Fruit fly (Drosophila melanogaster) whole organism, prepupa: ENCODE measurements around the gene Jhbp4.

Source experiments
- Blimp-1 ChIP-seq: fragments of 200-800 bp; sonication (Bioruptor generic); optimal IDR thresholded peaks from 3 replicates; lab custom pipeline; 2017; ENCODE audit warnings: missing biosample characterization, missing genetic modification characterization, mild to moderate bottlenecking, moderate library complexity, missing genetic modification reagents
- CG10631 ChIP-seq: fragments of 200-800 bp; sonication (Bioruptor generic); optimal IDR thresholded peaks from 2 replicates; lab custom pipeline; 2016; ENCODE audit warnings: missing biosample characterization, missing genetic modification characterization
- CG10669 ChIP-seq: fragments of 200-800 bp; sonication (Bioruptor generic); optimal IDR thresholded peaks from 3 replicates; lab custom pipeline; 2018; ENCODE audit warnings: missing biosample characterization, mild to moderate bottlenecking, missing genetic modification characterization, moderate library complexity
- CG11294 ChIP-seq: fragments of 200-800 bp; sonication (Bioruptor generic); IDR thresholded peaks from 2 replicates; pipeline ENCODE4 v1.3.6; 2022; ENCODE audit warnings: missing biosample characterization, missing genetic modification characterization
- CG15336 ChIP-seq: fragments of 200-800 bp; sonication (Bioruptor generic); IDR thresholded peaks from 2 replicates; pipeline ENCODE4 v1.3.6; 2022; ENCODE audit warnings: missing biosample characterization, missing genetic modification characterization
- CG1621 ChIP-seq: fragments of 200-800 bp; sonication (Bioruptor generic); optimal IDR thresholded peaks from 3 replicates; lab custom pipeline; 2018; ENCODE audit warnings: missing biosample characterization, mild to moderate bottlenecking, missing genetic modification characterization
- CG31627 ChIP-seq: fragments of 200-800 bp; sonication (Bioruptor generic); optimal IDR thresholded peaks from 3 replicates; lab custom pipeline; 2016; ENCODE audit warnings: missing biosample characterization, missing genetic modification characterization
- CG32006 ChIP-seq: fragments of 200-800 bp; sonication (Bioruptor generic); optimal IDR thresholded peaks from 3 replicates; lab custom pipeline; 2017; ENCODE audit warnings: missing biosample characterization, mild to moderate bottlenecking, missing genetic modification characterization
- CG4318 ChIP-seq: fragments of 200-800 bp; sonication (Bioruptor generic); optimal IDR thresholded peaks from 3 replicates; lab custom pipeline; 2017; ENCODE audit warnings: missing biosample characterization, mild to moderate bottlenecking, missing genetic modification characterization
- CG6163 ChIP-seq: fragments of 200-800 bp; sonication (Bioruptor generic); IDR thresholded peaks from 3 replicates; pipeline ENCODE4 v1.3.6; 2022; ENCODE audit warnings: missing biosample characterization, missing genetic modification characterization
- CG6276 ChIP-seq: fragments of 200-800 bp; sonication (Bioruptor generic); optimal IDR thresholded peaks from 2 replicates; lab custom pipeline; 2017; ENCODE audit warnings: missing biosample characterization, mild to moderate bottlenecking, missing genetic modification characterization
- CG6792 ChIP-seq: fragments of 200-800 bp; sonication (Bioruptor generic); optimal IDR thresholded peaks from 3 replicates; lab custom pipeline; 2016; ENCODE audit warnings: missing biosample characterization, missing genetic modification characterization
- CG6854 ChIP-seq: fragments of 200-800 bp; sonication (Bioruptor generic); optimal IDR thresholded peaks from 2 replicates; lab custom pipeline; 2017; ENCODE audit warnings: missing biosample characterization, mild to moderate bottlenecking, missing genetic modification characterization
- CG8119 ChIP-seq: fragments of 200-800 bp; sonication (Bioruptor generic); IDR thresholded peaks from 3 replicates; pipeline ENCODE4 v1.3.6; 2022; ENCODE audit warnings: missing biosample characterization, missing genetic modification characterization
- CG9139 ChIP-seq: fragments of 200-800 bp; sonication (Bioruptor generic); optimal IDR thresholded peaks from 3 replicates; lab custom pipeline; 2017; ENCODE audit warnings: missing biosample characterization, mild to moderate bottlenecking, missing genetic modification characterization
- Eip78C ChIP-seq: fragments of 200-800 bp; sonication (Bioruptor generic); peaks from one replicate; lab custom pipeline; 2016; ENCODE audit warnings: missing biosample characterization, missing genetic modification characterization
- Gug ChIP-seq: fragments of 200-800 bp; sonication (Bioruptor generic); IDR thresholded peaks from 2 replicates; pipeline ENCODE4 v1.3.6; 2022; ENCODE audit warnings: missing biosample characterization, missing genetic modification characterization
- Hr39 ChIP-seq: fragments of 200-800 bp; sonication (Bioruptor generic); optimal IDR thresholded peaks from 2 replicates; lab custom pipeline; 2016; ENCODE audit warnings: missing biosample characterization, missing genetic modification characterization
- Lpt ChIP-seq: fragments of 200-800 bp; sonication (Bioruptor generic); optimal IDR thresholded peaks from 3 replicates; lab custom pipeline; 2016; ENCODE audit warnings: missing biosample characterization, missing genetic modification characterization
- Met ChIP-seq: fragments of 200-800 bp; sonication (Bioruptor generic); optimal IDR thresholded peaks from 3 replicates; lab custom pipeline; 2016; ENCODE audit warnings: missing biosample characterization, missing genetic modification characterization
- Smox ChIP-seq: fragments of 200-800 bp; sonication (Bioruptor generic); optimal IDR thresholded peaks from 3 replicates; lab custom pipeline; 2016; ENCODE audit warnings: missing biosample characterization, missing genetic modification characterization
- Sox102F ChIP-seq: fragments of 200-800 bp; sonication (Bioruptor generic); optimal IDR thresholded peaks from 2 replicates; lab custom pipeline; 2016; ENCODE audit warnings: missing biosample characterization, mild to moderate bottlenecking, missing genetic modification characterization
- Sox14 ChIP-seq: fragments of 200-800 bp; sonication (Bioruptor generic); optimal IDR thresholded peaks from 3 replicates; lab custom pipeline; 2016; ENCODE audit warnings: missing biosample characterization, missing genetic modification characterization
- Sox15 ChIP-seq: fragments of 200-800 bp; sonication (Bioruptor generic); optimal IDR thresholded peaks from 3 replicates; lab custom pipeline; 2016; ENCODE audit warnings: missing biosample characterization, missing genetic modification characterization
- acj6 ChIP-seq: fragments of 200-800 bp; sonication (Bioruptor generic); optimal IDR thresholded peaks from 3 replicates; lab custom pipeline; 2016; ENCODE audit warnings: missing biosample characterization, missing genetic modification characterization
- cyc ChIP-seq: fragments of 200-800 bp; sonication (Bioruptor generic); optimal IDR thresholded peaks from 3 replicates; lab custom pipeline; 2016; ENCODE audit warnings: missing biosample characterization, missing genetic modification characterization
- dsx ChIP-seq: fragments of 200-800 bp; optimal IDR thresholded peaks from 3 replicates; lab custom pipeline; 2019; ENCODE audit warnings: missing biosample characterization, mild to moderate bottlenecking, missing genetic modification characterization, moderate library complexity; ENCODE audit not compliant: poor library complexity, severe bottlenecking
- eg ChIP-seq: fragments of 200-800 bp; sonication (Bioruptor generic); IDR thresholded peaks from 3 replicates; pipeline ENCODE4 v1.3.6; 2022; ENCODE audit warnings: missing biosample characterization, missing genetic modification characterization
- esn ChIP-seq: fragments of 200-800 bp; sonication (Bioruptor generic); optimal IDR thresholded peaks from 2 replicates; lab custom pipeline; 2016; ENCODE audit warnings: missing biosample characterization, mild to moderate bottlenecking, missing genetic modification characterization, moderate library complexity
- fd59A ChIP-seq: fragments of 200-800 bp; sonication (Bioruptor generic); optimal IDR thresholded peaks from 2 replicates; lab custom pipeline; 2017; ENCODE audit warnings: missing biosample characterization, mild to moderate bottlenecking, missing genetic modification characterization, missing genetic modification reagents
- fkh ChIP-seq: fragments of 200-800 bp; sonication (Bioruptor generic); optimal IDR thresholded peaks from 3 replicates; lab custom pipeline; 2017; ENCODE audit warnings: missing biosample characterization, mild to moderate bottlenecking, missing genetic modification characterization, moderate library complexity
- lz ChIP-seq: fragments of 200-800 bp; sonication (Bioruptor generic); optimal IDR thresholded peaks from 3 replicates; lab custom pipeline; 2016; ENCODE audit warnings: missing biosample characterization, missing genetic modification characterization
- net ChIP-seq: fragments of 200-800 bp; sonication (Bioruptor generic); optimal IDR thresholded peaks from 3 replicates; lab custom pipeline; 2016; ENCODE audit warnings: missing biosample characterization, missing genetic modification characterization
- salr ChIP-seq, 2 experiments: fragments of 200-800 bp; sonication (Bioruptor generic); optimal IDR thresholded peaks; 3 replicates each; lab custom pipeline; 2016 to 2018; ENCODE audit warnings: missing biosample characterization in 2 of 2, missing genetic modification characterization in 2 of 2, mild to moderate bottlenecking in 1 of 2
- spab ChIP-seq: fragments of 200-800 bp; sonication (Bioruptor generic); optimal IDR thresholded peaks from 2 replicates; lab custom pipeline; 2017; ENCODE audit warnings: missing biosample characterization, mild to moderate bottlenecking, missing genetic modification characterization, missing genetic modification reagents
- topi ChIP-seq: fragments of 200-800 bp; sonication (Bioruptor generic); optimal IDR thresholded peaks from 3 replicates; lab custom pipeline; 2016; ENCODE audit warnings: missing biosample characterization, missing genetic modification characterization
- vri ChIP-seq: fragments of 200-800 bp; sonication (Bioruptor generic); optimal IDR thresholded peaks from 3 replicates; lab custom pipeline; 2016; ENCODE audit warnings: missing biosample characterization, mild to moderate bottlenecking, missing genetic modification characterization

The Jhbp4 gene

DNA sequence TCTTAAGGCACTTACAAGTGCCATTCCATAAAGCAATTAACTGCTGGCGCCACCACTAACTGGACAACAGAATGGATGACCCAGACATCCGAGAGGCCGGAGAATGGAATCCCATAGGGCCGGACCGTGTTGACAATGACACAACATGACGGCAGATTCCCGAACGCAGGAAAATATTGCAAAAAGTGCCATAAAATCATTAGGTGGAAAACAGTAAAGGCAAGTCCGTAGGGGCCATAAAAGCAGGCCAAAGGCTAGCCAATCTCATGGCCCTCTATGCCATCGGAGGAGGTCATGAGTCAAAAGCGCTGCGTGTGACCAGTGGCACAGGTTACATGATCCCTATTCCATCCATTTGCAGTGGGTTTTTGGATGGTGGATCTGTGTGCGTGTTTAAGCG lies 14.6 kb upstream of the Jhbp4 start:
- TF ChIP-seq vri (GFP tag; lab: Kevin White, UChicago), result no peak
- TF ChIP-seq topi (GFP tag; lab: Kevin White, UChicago), result no peak
- no peak for TF ChIP-seq CG6276
- TF ChIP-seq Gug (GFP tag; lab: Robert Waterston, UW), result no peak
- no peak for TF ChIP-seq CG4318 (GFP tag; lab: Kevin White, UChicago)
- TF ChIP-seq Hr39 (GFP tag; lab: Kevin White, UChicago), result no peak
- TF ChIP-seq fd59A, result no peak
- TF ChIP-seq Lpt, result no peak
- TF ChIP-seq CG6792 (GFP tag; lab: Kevin White, UChicago), result no peak
- TF ChIP-seq Smox (GFP tag; lab: Kevin White, UChicago), result no peak
- no peak for TF ChIP-seq Sox14 (GFP tag; lab: Kevin White, UChicago)
- TF ChIP-seq CG6163, result no peak
- TF ChIP-seq Met (GFP tag; lab: Kevin White, UChicago), result no peak
- no peak for TF ChIP-seq CG9139
- TF ChIP-seq cyc (GFP tag; lab: Kevin White, UChicago), result no peak

- TF ChIP-seq CG6854 (GFP tag; lab: Kevin White, UChicago) (no peak), fkh (GFP tag; lab: Kevin White, UChicago) (no peak), Smox (GFP tag; lab: Kevin White, UChicago) (no peak), CG1621 (tag; lab: Kevin White, UChicago) (no peak), CG10631 (GFP tag; lab: Kevin White, UChicago) (no peak), CG4318 (GFP tag; lab: Kevin White, UChicago) (no peak), Lpt (no peak), Eip78C (GFP tag; lab: Kevin White, UChicago) (no peak), CG8119 (GFP tag; lab: Robert Waterston, UW) (no peak), Blimp-1 (GFP tag; lab: Kevin White, UChicago) (no peak)
Measured at dm6 chr3R:16029584-16029983, 13.7 kb upstream of the Jhbp4 start.

dm6 chr3R:16030445-16030844 lies 12.9 kb upstream of the Jhbp4 start:
- TF ChIP-seq cyc (GFP tag; lab: Kevin White, UChicago), result no peak
- no peak for TF ChIP-seq CG8119 (GFP tag; lab: Robert Waterston, UW)
- TF ChIP-seq CG15336 (GFP tag; lab: Robert Waterston, UW), result no peak
- TF ChIP-seq spab (GFP tag; lab: Kevin White, UChicago), result no peak
- TF ChIP-seq lz (GFP tag; lab: Kevin White, UChicago), result no peak
- TF ChIP-seq eg (GFP tag; lab: Robert Waterston, UW), result no peak
- no peak for TF ChIP-seq salr (GFP tag; optimal IDR thresholded peaks at IDR 0.05; lab: Kevin White, UChicago)
- TF ChIP-seq Sox15 (GFP tag; lab: Kevin White, UChicago), result no peak
- no peak for TF ChIP-seq dsx (GFP tag; lab: Kevin White, UChicago)
- no peak for TF ChIP-seq acj6 (GFP tag; lab: Kevin White, UChicago)
- no peak for TF ChIP-seq CG31627 (GFP tag; lab: Kevin White, UChicago)
- no peak for TF ChIP-seq Sox102F

dm6 chr3R:16033727-16034126 lies 9.6 kb upstream of the Jhbp4 start:
- TF ChIP-seq CG32006 (GFP tag; lab: Kevin White, UChicago), result no peak
- no peak for TF ChIP-seq net
- no peak for TF ChIP-seq Eip78C (GFP tag; lab: Kevin White, UChicago)
- no peak for TF ChIP-seq CG6163
- TF ChIP-seq CG11294, result no peak
- TF ChIP-seq Blimp-1 (GFP tag; lab: Kevin White, UChicago), result no peak
- no peak for TF ChIP-seq CG10669 (GFP tag; lab: Kevin White, UChicago)
- TF ChIP-seq esn, result no peak
- no peak for TF ChIP-seq cyc (GFP tag; lab: Kevin White, UChicago)
